Worm (Caenorhabditis elegans): ENCODE data around the gene nstp-5.

- TF ChIP-seq him-1 (tag; optimal IDR thresholded peaks at IDR 0.05) = no peak
- TF ChIP-seq dao-5 (tag; optimal IDR thresholded peaks at IDR 0.05) = no peak
Observed at ce11 chrIV:12869812-12870211, 14.5 kb downstream of the nstp-5 start.
